Fruit fly (Drosophila melanogaster) whole organism, adult: ENCODE results near the gene CG13313.

Experiments
- CG11617 ChIP-seq: fragments of 200-800 bp; sonication (Bioruptor generic); optimal IDR thresholded peaks from 2 replicates; lab custom pipeline; 2017; ENCODE audit warnings: mild to moderate bottlenecking, missing biosample characterization, missing genetic modification reagents, missing genetic modification characterization
- CG12768 ChIP-seq: fragments of 200-800 bp; sonication (Bioruptor generic); optimal IDR thresholded peaks from 2 replicates; lab custom pipeline; 2017; ENCODE audit warnings: missing biosample characterization, missing genetic modification characterization, mild to moderate bottlenecking, moderate library complexity, missing genetic modification reagents
- CG14711 ChIP-seq: fragments of 200-800 bp; sonication (Bioruptor generic); optimal IDR thresholded peaks from 2 replicates; lab custom pipeline; 2018; ENCODE audit warnings: missing biosample characterization, mild to moderate bottlenecking, missing genetic modification characterization, moderate library complexity
- CG7045 ChIP-seq: fragments of 200-800 bp; sonication (Bioruptor generic); optimal IDR thresholded peaks from 2 replicates; lab custom pipeline; 2017; ENCODE audit warnings: missing biosample characterization, mild to moderate bottlenecking, missing genetic modification characterization
- CG7101 ChIP-seq: fragments of 200-800 bp; sonication (Bioruptor generic); optimal IDR thresholded peaks from 2 replicates; lab custom pipeline; 2018; ENCODE audit warnings: missing biosample characterization, mild to moderate bottlenecking, missing genetic modification characterization, moderate library complexity
- Clk ChIP-seq: fragments of 200-800 bp; sonication (Bioruptor generic); optimal IDR thresholded peaks from 2 replicates; lab custom pipeline; 2017; ENCODE audit warnings: missing biosample characterization, missing genetic modification characterization
- Crg-1 ChIP-seq: fragments of 200-800 bp; sonication (Bioruptor generic); optimal IDR thresholded peaks from 2 replicates; lab custom pipeline; 2016; ENCODE audit warnings: missing biosample characterization, missing genetic modification characterization
- bab1 ChIP-seq: fragments of 200-800 bp; sonication (Bioruptor generic); optimal IDR thresholded peaks from 3 replicates; lab custom pipeline; 2019; ENCODE audit warnings: missing biosample characterization, mild to moderate bottlenecking, missing genetic modification characterization, moderate library complexity
- cic ChIP-seq: fragments of 200-800 bp; sonication (Bioruptor generic); optimal IDR thresholded peaks from 2 replicates; lab custom pipeline; 2017; ENCODE audit warnings: missing biosample characterization, mild to moderate bottlenecking, missing genetic modification characterization, moderate library complexity
- kay ChIP-seq: fragments of 200-800 bp; sonication (Bioruptor generic); peaks from one replicate; lab custom pipeline; 2016; ENCODE audit warnings: missing biosample characterization, missing genetic modification characterization, borderline replicate concordance
- ovo ChIP-seq: fragments of 200-800 bp; sonication (Bioruptor generic); optimal IDR thresholded peaks from 2 replicates; lab custom pipeline; 2016; ENCODE audit warnings: missing biosample characterization, missing genetic modification characterization
- pad ChIP-seq: fragments of 200-800 bp; sonication (Bioruptor generic); optimal IDR thresholded peaks from 3 replicates; lab custom pipeline; 2017; ENCODE audit warnings: missing biosample characterization, missing genetic modification characterization, mild to moderate bottlenecking, moderate library complexity, missing genetic modification reagents
- tj ChIP-seq: fragments of 200-800 bp; sonication (Bioruptor generic); optimal IDR thresholded peaks from 3 replicates; lab custom pipeline; 2017; ENCODE audit warnings: missing biosample characterization, mild to moderate bottlenecking, missing genetic modification characterization, moderate library complexity
- toe ChIP-seq: fragments of 200-800 bp; sonication (Bioruptor generic); optimal IDR thresholded peaks from 2 replicates; lab custom pipeline; 2016; ENCODE audit warnings: missing biosample characterization, missing genetic modification characterization

dm6 chr3L:9002527-9002926, 43.9 kb downstream of the CG13313 start:
- TF ChIP-seq cic (GFP tag; lab: Kevin White, UChicago), result no peak
- no peak for TF ChIP-seq tj (GFP tag; lab: Kevin White, UChicago)
- no peak for TF ChIP-seq Crg-1 (GFP tag; lab: Kevin White, UChicago)
- no peak for TF ChIP-seq Clk (GFP tag; lab: Kevin White, UChicago)
- TF ChIP-seq CG7101 (tag; lab: Kevin White, UChicago), result no peak
- TF ChIP-seq toe (GFP tag; lab: Kevin White, UChicago), result no peak
- no peak for TF ChIP-seq bab1
- no peak for TF ChIP-seq CG12768 (GFP tag; lab: Kevin White, UChicago)
- TF ChIP-seq CG11617, result no peak
- TF ChIP-seq ovo (GFP tag; lab: Kevin White, UChicago), result no peak
- no peak for TF ChIP-seq CG7045 (GFP tag; lab: Kevin White, UChicago)
- no peak for TF ChIP-seq CG14711 (tag; lab: Kevin White, UChicago)
- TF ChIP-seq kay (GFP tag; lab: Kevin White, UChicago), result no peak
- TF ChIP-seq pad (GFP tag; lab: Kevin White, UChicago), result no peak
